Fruit fly (Drosophila melanogaster) whole organism, prepupa: Measurements from ENCODE around the gene CG31637.

Source experiments
- CG15336 ChIP-seq: fragments of 200-800 bp; sonication (Bioruptor generic); IDR thresholded peaks from 2 replicates; pipeline ENCODE4 v1.3.6; 2022; ENCODE audit warnings: missing biosample characterization, missing genetic modification characterization
- CG34406 ChIP-seq: fragments of 200-800 bp; sonication (Bioruptor generic); optimal IDR thresholded peaks from 3 replicates; lab custom pipeline; 2016; ENCODE audit warnings: missing biosample characterization, missing genetic modification characterization
- Lpt ChIP-seq: fragments of 200-800 bp; sonication (Bioruptor generic); optimal IDR thresholded peaks from 3 replicates; lab custom pipeline; 2016; ENCODE audit warnings: missing biosample characterization, missing genetic modification characterization
- cyc ChIP-seq: fragments of 200-800 bp; sonication (Bioruptor generic); optimal IDR thresholded peaks from 3 replicates; lab custom pipeline; 2016; ENCODE audit warnings: missing biosample characterization, missing genetic modification characterization
- ss ChIP-seq, 2 experiments: fragments of 200-800 bp; sonication (Bioruptor generic); optimal IDR thresholded peaks; 2 replicates in 1 of 2; 3 replicates in 1 of 2; lab custom pipeline; 2017 to 2018; ENCODE audit warnings: mild to moderate bottlenecking in 2 of 2, missing biosample characterization in 2 of 2, missing genetic modification characterization in 2 of 2, moderate library complexity in 1 of 2
- vri ChIP-seq: fragments of 200-800 bp; sonication (Bioruptor generic); optimal IDR thresholded peaks from 3 replicates; lab custom pipeline; 2016; ENCODE audit warnings: missing biosample characterization, mild to moderate bottlenecking, missing genetic modification characterization

DNA sequence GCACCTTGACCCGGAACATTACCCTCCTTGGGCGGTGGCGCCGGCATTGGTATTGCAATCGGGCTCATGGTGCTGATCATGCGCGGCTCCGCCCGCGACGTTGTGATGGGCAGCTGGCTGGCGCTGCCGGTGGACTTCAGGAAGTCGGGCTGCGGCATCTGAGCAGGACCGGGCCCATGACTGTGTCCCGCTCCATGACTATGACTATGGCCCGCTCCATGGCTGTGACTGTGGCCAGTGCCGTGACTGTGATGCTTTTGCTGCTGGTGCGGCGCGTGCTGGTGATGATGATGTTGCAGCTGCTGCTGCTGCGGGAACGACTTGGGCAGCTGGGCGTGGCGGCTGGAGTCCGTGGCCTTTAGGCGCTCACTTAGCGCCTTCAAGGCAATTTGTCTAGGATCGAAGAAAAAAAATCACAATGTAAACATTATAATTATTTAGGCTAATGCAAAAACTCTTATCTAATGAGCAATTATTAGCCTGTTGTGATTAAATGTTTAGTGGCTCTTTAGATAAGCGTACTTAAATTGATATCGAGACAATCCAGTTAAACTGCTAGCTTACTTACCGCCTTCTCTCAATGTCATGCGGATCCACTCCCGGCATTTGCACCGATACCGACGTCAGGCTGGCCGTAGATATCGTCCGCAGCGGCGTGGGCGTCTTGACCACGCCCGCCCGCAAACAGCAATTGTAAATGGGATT is 23.4 kb upstream of the CG31637 start:
- TF ChIP-seq Lpt (no peak), CG15336 (GFP tag; lab: Robert Waterston, UW) (no peak), CG34406 (GFP tag; lab: Kevin White, UChicago) (no peak), vri (GFP tag; lab: Kevin White, UChicago) (no peak), ss (GFP tag; optimal IDR thresholded peaks at IDR 0.05; lab: Kevin White, UChicago) (no peak), cyc (GFP tag; lab: Kevin White, UChicago) (no peak)
